Worm (Caenorhabditis elegans) whole organism, early embryonic: ENCODE data around the gene his-71.

Experiments used
- F13C5.2 ChIP-seq: sonication (generic microtip); optimal IDR thresholded peaks from 2 replicates; lab custom pipeline; 2017; ENCODE audit warnings: mild to moderate bottlenecking, missing genetic modification characterization, inconsistent platforms, missing compliant biosample characterization
- ama-1 ChIP-seq: fragments of 150-350 bp; optimal IDR thresholded peaks from 2 replicates; lab custom pipeline; 2014
- ceh-13 ChIP-seq: fragments of 200-800 bp; sonication (Bioruptor generic); optimal IDR thresholded peaks from 2 replicates; lab custom pipeline; 2018; ENCODE audit warnings: mild to moderate bottlenecking, missing genetic modification characterization, missing compliant biosample characterization
- flt-1 ChIP-seq: fragments of 200-800 bp; sonication (Bioruptor generic); IDR thresholded peaks from 2 replicates; pipeline ENCODE4 v1.3.6; 2022; ENCODE audit warnings: missing genetic modification characterization, missing compliant biosample characterization
- hmbx-1 ChIP-seq: sonication (generic microtip); optimal IDR thresholded peaks from 2 replicates; lab custom pipeline; 2016; ENCODE audit warnings: mild to moderate bottlenecking, missing genetic modification characterization, missing compliant biosample characterization
- hmg-4 ChIP-seq: fragments of 200-800 bp; sonication (Bioruptor generic); optimal IDR thresholded peaks from 2 replicates; lab custom pipeline; 2018; ENCODE audit warnings: mild to moderate bottlenecking, missing genetic modification characterization, missing compliant biosample characterization
- pes-1 ChIP-seq: fragments of 200-800 bp; sonication (Bioruptor generic); IDR thresholded peaks from 2 replicates; pipeline ENCODE4 v1.3.6; 2022; ENCODE audit warnings: missing genetic modification reagents, missing genetic modification characterization, missing compliant biosample characterization
- sea-1 ChIP-seq: fragments of 200-800 bp; sonication (Bioruptor generic); conservative IDR thresholded peaks from 2 replicates; pipeline ENCODE4 v1.3.6; 2022; ENCODE audit warnings: missing genetic modification characterization, missing compliant biosample characterization
- tbx-37 ChIP-seq: fragments of 200-800 bp; sonication (Bioruptor generic); conservative IDR thresholded peaks from 2 replicates; pipeline ENCODE4 v1.3.6; 2022; ENCODE audit warnings: missing genetic modification reagents, missing genetic modification characterization, missing compliant biosample characterization

- no peak for TF ChIP-seq flt-1 (GFP tag; lab: Robert Waterston, UW)
- TF ChIP-seq hmbx-1: no peak
- TF ChIP-seq F13C5.2: no peak
- TF ChIP-seq ama-1 (lab: Kevin White, UChicago): no peak
- TF ChIP-seq sea-1 (GFP tag; lab: Robert Waterston, UW): no peak
- no peak for TF ChIP-seq ceh-13 (GFP tag; lab: Kevin White, UChicago)
- no peak for TF ChIP-seq pes-1 (GFP tag; lab: Robert Waterston, UW)
- no peak for TF ChIP-seq hmg-4
- TF ChIP-seq tbx-37 (GFP tag; lab: Robert Waterston, UW): no peak
Measured at ce11 chrX:7953695-7954094, 28.2 kb downstream of the his-71 start.
